Fruit fly (Drosophila melanogaster): ENCODE measurements around the gene Nhe1.

DNA sequence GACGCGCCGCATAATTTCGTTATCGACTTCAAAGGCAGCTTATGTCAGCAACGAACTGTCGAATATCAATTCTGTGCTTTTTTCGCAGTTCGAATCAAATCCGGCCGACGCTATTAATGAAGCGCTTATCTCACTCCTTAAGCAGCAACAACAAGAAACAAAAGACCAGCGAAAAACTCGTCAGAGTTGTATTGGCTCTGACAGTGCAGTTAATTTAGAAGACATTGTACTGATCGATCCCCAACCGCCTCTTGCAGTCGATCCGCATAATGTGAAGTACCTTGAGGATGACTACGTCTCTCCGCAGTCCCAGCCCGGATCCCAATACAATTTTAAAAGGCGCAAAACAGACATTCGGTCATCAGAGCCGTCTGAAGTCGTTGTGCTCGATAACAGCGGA lies 37.0 kb downstream of the Nhe1 start:
- TF ChIP-seq achi (GFP tag; optimal IDR thresholded peaks at IDR 0.05): no peak
- TF ChIP-seq CG11902 (GFP tag; optimal IDR thresholded peaks at IDR 0.05): no peak
- no peak for TF ChIP-seq CG8319 (GFP tag; optimal IDR thresholded peaks at IDR 0.05)
- no peak for TF ChIP-seq CG4318 (GFP tag; optimal IDR thresholded peaks at IDR 0.05)
- no peak for TF ChIP-seq CG34406 (GFP tag; optimal IDR thresholded peaks at IDR 0.05)
- TF ChIP-seq CG7368 (GFP tag; optimal IDR thresholded peaks at IDR 0.05): no peak
- TF ChIP-seq Blimp-1 (GFP tag; optimal IDR thresholded peaks at IDR 0.05): no peak
- TF ChIP-seq Eip78C (GFP tag): no peak
- no peak for TF ChIP-seq Ets21C (GFP tag; optimal IDR thresholded peaks at IDR 0.05)

Measured in whole organism, prepupa.